Fruit fly (Drosophila melanogaster): ENCODE results near the gene Oseg5.

Gene Oseg5

DNA sequence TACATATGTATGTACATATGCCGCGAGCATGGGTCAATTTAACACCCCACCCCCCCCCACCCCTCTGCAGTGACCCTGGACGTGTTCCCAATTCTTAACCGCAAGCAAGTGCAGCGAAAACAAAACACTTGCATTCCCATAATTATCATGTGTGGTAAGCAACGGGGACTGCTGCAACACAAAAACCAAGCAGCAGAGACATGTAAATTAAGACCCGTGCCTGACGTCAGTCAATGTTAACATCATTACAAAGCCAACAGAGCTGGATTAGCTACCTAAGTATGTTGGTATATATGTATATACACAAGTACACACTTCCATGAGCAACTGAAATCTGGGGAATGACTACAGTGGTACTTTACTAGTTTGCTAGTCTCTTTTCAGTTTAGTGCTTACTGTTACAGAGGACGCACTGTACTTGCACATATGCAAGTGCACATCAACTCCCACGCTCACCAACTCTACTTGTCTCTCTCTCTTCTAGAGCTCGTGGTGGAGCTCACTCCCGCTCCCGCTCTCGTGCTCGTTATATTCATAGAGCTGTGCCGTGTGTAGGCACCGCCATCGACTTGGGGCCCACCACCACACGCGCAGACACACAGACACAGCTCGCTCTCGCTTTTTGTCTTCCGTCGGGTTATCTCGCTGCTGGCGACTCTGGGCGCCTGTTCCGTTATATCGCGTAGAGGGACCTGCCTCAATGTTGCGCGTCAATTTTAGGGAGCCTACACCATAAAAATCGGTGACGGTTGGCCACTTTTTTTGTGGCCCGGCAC is 14.2 kb downstream of the Oseg5 start (continued):
- TF ChIP-seq klu (GFP tag; IDR thresholded peaks at IDR 0.05) (peak; percentile 47), unc-4 (GFP tag; IDR thresholded peaks at IDR 0.05; ENCODE audit: partially characterized antibody) (peak; percentile 60), Doc3 (GFP tag; IDR thresholded peaks at IDR 0.05; ENCODE audit: partially characterized antibody) (peak; percentile 55; the same call in 2 of the 3 replicates), CG4360 (GFP tag; IDR thresholded peaks at IDR 0.05) (no peak; the same call in 1 of the 2 replicates), Fer3 (tag; optimal IDR thresholded peaks at IDR 0.05) (peak; percentile 8), MTF-1 (GFP tag; optimal IDR thresholded peaks at IDR 0.05; ENCODE audit: borderline replicate concordance) (peak; percentile 9), onecut (GFP tag; IDR thresholded peaks at IDR 0.05) (peak; percentile 41; the same call in 1 of the 2 replicates), CG17802 (tag; optimal IDR thresholded peaks at IDR 0.05) (peak; percentile 94), CG9932 (GFP tag; IDR thresholded peaks at IDR 0.05) (no peak), CG10959 (GFP tag; IDR thresholded peaks at IDR 0.05) (no peak), knrl (GFP tag; IDR thresholded peaks at IDR 0.05; ENCODE audit: partially characterized antibody) (no peak), ci (GFP tag; IDR thresholded peaks at IDR 0.05) (peak; percentile 66; the same call in 2 of the 3 replicates), CG17385 (GFP tag; optimal IDR thresholded peaks at IDR 0.05) (peak; percentile 17), CG31441 (GFP tag; IDR thresholded peaks at IDR 0.05) (peak; percentile 27; the same call in 1 of the 2 replicates), Dbx (GFP tag; IDR thresholded peaks at IDR 0.05) (0 out of 3 replicates have a peak, but pooled peaks have one; percentile 24), CG4617 (GFP tag; optimal IDR thresholded peaks at IDR 0.05; ENCODE audit: borderline replicate concordance) (no peak), CG32532 (GFP tag; IDR thresholded peaks at IDR 0.05) (peak; percentile 56), CG17328 (GFP tag; IDR thresholded peaks at IDR 0.05) (peak; percentile 33; the same call in 1 of the 2 replicates), abd-A (tag; optimal IDR thresholded peaks at IDR 0.05) (peak; percentile 97), yki (optimal IDR thresholded peaks at IDR 0.05) (peak; percentile 80), sqz (GFP tag; optimal IDR thresholded peaks at IDR 0.05) (peak; percentile 58), CG13894 (tag; optimal IDR thresholded peaks at IDR 0.05) (peak; percentile 79), CG11504 (tag; optimal IDR thresholded peaks at IDR 0.05) (peak; percentile 92), sug (tag; optimal IDR thresholded peaks at IDR 0.05) (peak; percentile 56), ase (GFP tag; IDR thresholded peaks at IDR 0.05) (0 out of 3 replicates have a peak, but pooled peaks have one; percentile 47), cg (GFP tag; optimal IDR thresholded peaks at IDR 0.05) (peak; percentile 84), Rfx (GFP tag; IDR thresholded peaks at IDR 0.05) (0 out of 2 replicates have a peak, but pooled peaks have one; percentile 36), CG8290 (GFP tag; optimal IDR thresholded peaks at IDR 0.05) (no peak), CG8290 (tag; optimal IDR thresholded peaks at IDR 0.05) (peak in 1 of 2 experiments; percentile 19), sens (GFP tag) (peak; percentile 87), Bgb (GFP tag; IDR thresholded peaks at IDR 0.05; ENCODE audit: partially characterized antibody) (peak; percentile 40; the same call in 1 of the 2 replicates), BEAF-32 (GFP tag; optimal IDR thresholded peaks at IDR 0.05) (no peak), grau (tag; optimal IDR thresholded peaks at IDR 0.05) (peak; percentile 67), zen2 (GFP tag; IDR thresholded peaks at IDR 0.05; ENCODE audit: partially characterized antibody) (peak; percentile 56; the same call in 2 of the 3 replicates), CG16863 (GFP tag; optimal IDR thresholded peaks at IDR 0.05) (no peak), nau (GFP tag; optimal IDR thresholded peaks at IDR 0.05) (peak; percentile 21), CG10431 (GFP tag; optimal IDR thresholded peaks at IDR 0.05) (peak; percentile 36), Jarid2 (GFP tag; optimal IDR thresholded peaks at IDR 0.05) (no peak), bbx (GFP tag; IDR thresholded peaks at IDR 0.05; ENCODE audit: partially characterized antibody) (peak; percentile 67), sd (tag; optimal IDR thresholded peaks at IDR 0.05) (peak; percentile 9), kni (GFP tag; optimal IDR thresholded peaks at IDR 0.05) (peak; percentile 90), sr (GFP tag; IDR thresholded peaks at IDR 0.05) (peak; percentile 85; the same call in 2 of the 3 replicates), kah (GFP tag; optimal IDR thresholded peaks at IDR 0.05) (peak; percentile 55), CG10543 (GFP tag; optimal IDR thresholded peaks at IDR 0.05) (peak; percentile 83), Eip74EF (GFP tag; optimal IDR thresholded peaks at IDR 0.05) (peak in 1 of 2 experiments; percentile 21), Fer1 (GFP tag; optimal IDR thresholded peaks at IDR 0.05) (peak; percentile 56), CG6175 (GFP tag; IDR thresholded peaks at IDR 0.05) (peak; percentile 91)

Data from whole organism, embryonic.